Worm (Caenorhabditis elegans) whole organism, early embryonic: Measurements from ENCODE around the gene C17H11.1.

ENCODE experiments used
- aly-1 ChIP-seq: sonication (generic microtip); optimal IDR thresholded peaks from 2 replicates; lab custom pipeline; 2016; ENCODE audit warnings: missing genetic modification characterization, missing compliant biosample characterization
- ama-1 ChIP-seq: fragments of 150-350 bp; optimal IDR thresholded peaks from 2 replicates; lab custom pipeline; 2014
- ceh-36 ChIP-seq: sonication (generic microtip); optimal IDR thresholded peaks from 2 replicates; lab custom pipeline; 2016; ENCODE audit warnings: missing genetic modification characterization, inconsistent platforms, missing compliant biosample characterization
- ets-7 ChIP-seq: sonication (generic microtip); optimal IDR thresholded peaks from 2 replicates; lab custom pipeline; 2016; ENCODE audit warnings: missing genotype, missing genetic modification characterization, missing compliant biosample characterization

DNA sequence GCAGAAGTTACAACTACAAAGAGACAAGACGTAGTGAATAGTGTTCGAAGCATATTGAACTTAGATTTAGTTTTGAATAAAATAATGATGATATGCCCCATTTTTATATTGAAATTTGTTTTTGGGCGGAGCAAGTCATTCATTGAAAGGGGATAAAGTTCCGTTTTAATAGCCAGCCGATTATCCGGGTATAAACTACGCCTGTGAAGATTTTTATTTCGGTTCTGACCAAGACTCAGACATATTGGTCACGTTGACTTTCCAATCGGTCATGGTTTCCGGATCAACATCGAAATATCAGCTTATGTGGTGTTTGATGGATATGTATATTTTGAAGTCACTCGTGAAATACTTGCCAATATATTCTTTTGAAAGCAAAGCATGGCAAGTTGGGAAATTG lies 44.9 kb downstream of the C17H11.1 start, which contains the start of gene K02A6.4:
- TF ChIP-seq ama-1 (no peak), ets-7 (tag; lab: Kevin White, UChicago) (no peak), aly-1 (tag; lab: Kevin White, UChicago) (no peak), ceh-36 (tag; lab: Kevin White, UChicago) (no peak)
